Fruit fly (Drosophila melanogaster): ENCODE measurements around the gene Phae1.

- TF ChIP-seq insv (optimal IDR thresholded peaks at IDR 0.05) (no peak), psq (optimal IDR thresholded peaks at IDR 0.05) (no peak), Sin3A (optimal IDR thresholded peaks at IDR 0.05) (no peak), h (optimal IDR thresholded peaks at IDR 0.05) (no peak), ttk (optimal IDR thresholded peaks at IDR 0.05) (no peak)
Observed at dm6 chr2L:12110810-12111209, 1.6 kb downstream of the Phae1 start, which contains the start of gene Phae2.

Data from Kc167 (cell line).